Fruit fly (Drosophila melanogaster): ENCODE data around the gene Ubx.

- TF ChIP-seq psq (optimal IDR thresholded peaks at IDR 0.05) (no peak), pan (optimal IDR thresholded peaks at IDR 0.05) (no peak)
Measured at dm6 chr3R:16765102-16765501, 30.9 kb upstream of the Ubx start.
